Worm (Caenorhabditis elegans) whole organism, late embryonic: Measurements from ENCODE around the gene elt-7.

Experiments used
- F13H6.1 ChIP-seq: sonication (generic microtip); optimal IDR thresholded peaks from 2 replicates; lab custom pipeline; 2016; ENCODE audit warnings: missing genetic modification characterization, missing compliant biosample characterization
- Y22D7AL.16 ChIP-seq: sonication (generic microtip); optimal IDR thresholded peaks from 2 replicates; lab custom pipeline; 2016; ENCODE audit warnings: missing genetic modification characterization, missing compliant biosample characterization
- ceh-14 ChIP-seq: sonication (generic microtip); optimal IDR thresholded peaks from 2 replicates; lab custom pipeline; 2016; ENCODE audit warnings: missing genotype, missing genetic modification characterization, missing compliant biosample characterization
- dve-1 ChIP-seq: sonication (generic microtip); optimal IDR thresholded peaks from 2 replicates; lab custom pipeline; 2017; ENCODE audit warnings: antibody characterized with exemption, mild to moderate bottlenecking, missing genetic modification characterization, missing compliant biosample characterization
- ets-4 ChIP-seq: sonication (generic microtip); optimal IDR thresholded peaks from 2 replicates; lab custom pipeline; 2016; ENCODE audit warnings: missing genetic modification characterization, missing compliant biosample characterization
- hlh-13 ChIP-seq: fragments of 200-800 bp; sonication (Bioruptor generic); optimal IDR thresholded peaks from 2 replicates; lab custom pipeline; 2018; ENCODE audit warnings: mild to moderate bottlenecking, missing genetic modification characterization, missing compliant biosample characterization
- hlh-6 ChIP-seq: sonication (generic microtip); optimal IDR thresholded peaks from 2 replicates; lab custom pipeline; 2016; ENCODE audit warnings: missing genotype, missing genetic modification characterization, missing compliant biosample characterization
- lin-11 ChIP-seq: fragments of 200-800 bp; sonication (Bioruptor generic); optimal IDR thresholded peaks from 2 replicates; lab custom pipeline; 2018; ENCODE audit warnings: mild to moderate bottlenecking, missing genetic modification characterization, missing compliant biosample characterization
- pha-4 ChIP-seq: fragments of 150-350 bp; optimal IDR thresholded peaks from 2 replicates; lab custom pipeline; 2018; ENCODE audit warnings: missing biosample characterization, missing genetic modification reagents, missing genetic modification characterization
- pros-1 ChIP-seq: fragments of 150-350 bp; optimal IDR thresholded peaks from 2 replicates; lab custom pipeline; 2014; ENCODE audit warnings: missing biosample characterization, missing genetic modification reagents, missing genetic modification characterization
- sdc-2 ChIP-seq: sonication (generic microtip); optimal IDR thresholded peaks from 2 replicates; lab custom pipeline; 2016; ENCODE audit warnings: missing genotype, missing genetic modification characterization, missing compliant biosample characterization

- TF ChIP-seq pha-4 (tag; lab: Kevin White, UChicago), result no peak
- TF ChIP-seq dve-1 (tag; lab: Kevin White, UChicago), result no peak
- TF ChIP-seq pros-1 (tag; lab: Kevin White, UChicago), result no peak
- no peak for TF ChIP-seq ceh-14 (tag; lab: Kevin White, UChicago)
- no peak for TF ChIP-seq F13H6.1 (tag; lab: Kevin White, UChicago)
- TF ChIP-seq sdc-2 (tag; lab: Kevin White, UChicago), result no peak
- TF ChIP-seq ets-4 (tag; lab: Kevin White, UChicago), result no peak
- TF ChIP-seq hlh-6 (tag; lab: Kevin White, UChicago), result no peak
- no peak for TF ChIP-seq lin-11 (tag; lab: Kevin White, UChicago)
- no peak for TF ChIP-seq hlh-13 (GFP tag; lab: Kevin White, UChicago)
- TF ChIP-seq Y22D7AL.16 (tag; lab: Kevin White, UChicago), result no peak
Measured at ce11 chrV:4800794-4801193, 30.3 kb downstream of the elt-7 start, which contains the start of gene R02F11.1.
